Worm (Caenorhabditis elegans): ENCODE data around the gene lron-1.

DNA sequence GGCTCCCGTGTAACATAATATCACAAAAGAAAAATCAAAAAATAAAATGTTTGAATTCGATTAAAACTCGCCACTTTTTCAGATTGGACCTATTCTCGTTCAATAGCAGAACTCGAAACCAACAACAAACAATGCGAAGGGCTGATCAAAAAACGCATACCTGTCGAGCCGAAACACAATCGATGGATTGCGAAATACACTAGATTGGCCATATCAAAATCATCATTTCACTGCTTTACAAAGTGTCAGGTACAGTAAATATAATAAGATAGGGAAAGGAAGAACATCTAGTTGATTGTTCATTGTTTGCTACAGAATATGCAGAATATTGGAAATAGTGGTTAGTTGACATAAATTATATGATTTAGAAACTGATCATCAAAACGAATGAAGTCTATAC lies 35.3 kb downstream of the lron-1 start:
- TF ChIP-seq nhr-76 (tag; optimal IDR thresholded peaks at IDR 0.05), result no peak
- no peak for TF ChIP-seq ztf-11 (tag; optimal IDR thresholded peaks at IDR 0.05)
